Worm (Caenorhabditis elegans) whole organism, mixed stage, embryonic: ENCODE data around the gene arx-5.

Source experiments
- ceh-83 ChIP-seq: fragments of 200-800 bp; sonication (Bioruptor generic); optimal IDR thresholded peaks from 2 replicates; lab custom pipeline; 2018; ENCODE audit warnings: mild to moderate bottlenecking, missing genetic modification characterization, missing compliant biosample characterization
- cnd-1 ChIP-seq: fragments of 200-800 bp; sonication (Bioruptor generic); optimal IDR thresholded peaks from 2 replicates; lab custom pipeline; 2018; ENCODE audit warnings: mild to moderate bottlenecking, missing genetic modification characterization, missing compliant biosample characterization
- elt-3 ChIP-seq: fragments of 150-350 bp; optimal IDR thresholded peaks from 2 replicates; lab custom pipeline; 2014; ENCODE audit warnings: missing biosample characterization, missing genetic modification characterization
- ham-2 ChIP-seq: fragments of 200-800 bp; sonication (Bioruptor generic); optimal IDR thresholded peaks from 2 replicates; lab custom pipeline; 2018; ENCODE audit warnings: mild to moderate bottlenecking, missing genetic modification characterization, missing compliant biosample characterization
- hlh-1 ChIP-seq: fragments of 150-350 bp; optimal IDR thresholded peaks from 2 replicates; lab custom pipeline; 2014; ENCODE audit warnings: missing biosample characterization, missing genetic modification reagents, missing genetic modification characterization
- lin-13 ChIP-seq: fragments of 150-350 bp; optimal IDR thresholded peaks from 2 replicates; lab custom pipeline; 2014; ENCODE audit warnings: missing biosample characterization, missing genetic modification characterization
- lin-32 ChIP-seq: fragments of 200-800 bp; sonication (Bioruptor generic); optimal IDR thresholded peaks from 2 replicates; lab custom pipeline; 2018; ENCODE audit warnings: mild to moderate bottlenecking, missing genetic modification characterization, missing compliant biosample characterization
- mab-5 ChIP-seq: fragments of 150-350 bp; optimal IDR thresholded peaks from 2 replicates; lab custom pipeline; 2014; ENCODE audit warnings: missing biosample characterization, missing genetic modification characterization
- nhr-28 ChIP-seq: fragments of 150-350 bp; optimal IDR thresholded peaks from 2 replicates; lab custom pipeline; 2014; ENCODE audit warnings: missing biosample characterization, missing genetic modification characterization
- pha-4 ChIP-seq: fragments of 150-350 bp; optimal IDR thresholded peaks from 2 replicates; lab custom pipeline; 2018; ENCODE audit warnings: missing biosample characterization, missing genetic modification reagents, missing genetic modification characterization
- sem-2 ChIP-seq: fragments of 200-800 bp; sonication (Bioruptor generic); optimal IDR thresholded peaks from 2 replicates; lab custom pipeline; 2018; ENCODE audit warnings: mild to moderate bottlenecking, missing genetic modification characterization, missing compliant biosample characterization
- sptf-1 ChIP-seq: sonication (generic microtip); optimal IDR thresholded peaks from 2 replicates; lab custom pipeline; 2017; ENCODE audit warnings: mild to moderate bottlenecking, missing genetic modification characterization, moderate library complexity, missing compliant biosample characterization
- tbx-8 ChIP-seq: fragments of 200-800 bp; sonication (Bioruptor generic); optimal IDR thresholded peaks from 2 replicates; lab custom pipeline; 2018; ENCODE audit warnings: mild to moderate bottlenecking, missing genetic modification characterization, moderate library complexity, missing compliant biosample characterization
- unc-39 ChIP-seq: fragments of 150-350 bp; optimal IDR thresholded peaks from 2 replicates; lab custom pipeline; 2014; ENCODE audit warnings: missing biosample characterization, missing genetic modification characterization

Gene arx-5

DNA sequence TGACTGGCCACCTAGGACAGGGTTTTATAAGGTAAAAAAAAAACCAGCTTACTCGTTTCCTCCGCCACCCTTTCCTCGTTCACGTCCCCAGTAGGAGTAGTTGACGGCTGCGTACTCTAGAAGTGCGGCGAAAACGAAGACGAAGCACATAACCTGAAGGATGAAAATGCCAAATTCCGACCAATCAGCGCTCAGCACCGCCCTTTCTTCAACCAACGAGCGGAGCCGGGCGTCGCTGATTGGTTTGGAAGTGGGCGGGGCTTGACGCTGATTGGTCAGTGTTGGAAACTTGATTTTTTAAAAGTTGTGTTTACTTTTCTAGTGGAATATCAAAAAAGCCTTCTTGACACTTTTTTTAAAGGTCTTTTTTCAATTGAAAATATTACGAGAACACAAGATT lies 44.1 kb downstream of the arx-5 start:
- TF ChIP-seq elt-3 (tag; lab: Kevin White, UChicago): no peak
- TF ChIP-seq sptf-1: no peak
- TF ChIP-seq ham-2 (GFP tag; lab: Kevin White, UChicago): no peak
- no peak for TF ChIP-seq sem-2 (GFP tag; lab: Kevin White, UChicago)
- no peak for TF ChIP-seq unc-39 (tag; lab: Kevin White, UChicago)
- no peak for TF ChIP-seq lin-32 (GFP tag; lab: Kevin White, UChicago)
- TF ChIP-seq lin-13 (tag; lab: Kevin White, UChicago): no peak
- TF ChIP-seq ceh-83 (GFP tag; lab: Kevin White, UChicago): no peak
- TF ChIP-seq hlh-1: no peak
- TF ChIP-seq pha-4 (tag; lab: Kevin White, UChicago): no peak
- TF ChIP-seq nhr-28: no peak
- TF ChIP-seq cnd-1 (tag; lab: Kevin White, UChicago): no peak
- TF ChIP-seq tbx-8 (GFP tag; lab: Kevin White, UChicago): no peak
- no peak for TF ChIP-seq mab-5
